Fruit fly (Drosophila melanogaster): ENCODE data around the gene Dsp1.

DNA sequence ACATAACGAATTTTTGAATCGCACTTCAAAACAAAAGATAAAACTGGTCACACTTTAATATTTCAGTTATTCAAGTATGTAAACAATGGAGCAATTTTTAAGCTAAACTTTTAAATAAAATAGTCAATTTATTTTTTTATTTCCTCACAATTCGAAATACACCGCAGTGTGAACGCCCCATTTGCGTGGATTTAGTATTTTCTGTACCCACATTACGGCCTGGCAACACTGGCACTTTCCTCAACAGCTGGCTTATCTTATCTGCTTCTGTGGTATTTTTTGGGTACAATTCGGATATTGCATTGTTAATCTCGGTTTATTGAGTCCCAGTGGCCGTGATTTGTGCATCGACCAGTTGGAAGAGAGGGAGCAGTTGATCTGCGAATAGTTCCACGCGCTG is 16.6 kb downstream of the Dsp1 start, which contains the start of gene sl:
- TF ChIP-seq Clk (GFP tag; optimal IDR thresholded peaks at IDR 0.05) (no peak), Mnt (GFP tag; optimal IDR thresholded peaks at IDR 0.05) (no peak), CG33017 (tag; optimal IDR thresholded peaks at IDR 0.05) (no peak), CG14711 (tag; optimal IDR thresholded peaks at IDR 0.05) (peak; percentile 67), toe (GFP tag; optimal IDR thresholded peaks at IDR 0.05) (no peak)

Data from whole organism, adult.